Fruit fly (Drosophila melanogaster) whole organism, embryonic: Measurements from ENCODE around the gene yps.

ENCODE experiments used
- Asciz ChIP-seq: fragments of 200-800 bp; sonication (Bioruptor generic); optimal IDR thresholded peaks from 2 replicates; lab custom pipeline; 2017; ENCODE audit warnings: missing biosample characterization, mild to moderate bottlenecking, missing genetic modification characterization, missing genetic modification reagents
- Bdp1 ChIP-seq: fragments of 200-800 bp; sonication (Bioruptor generic); optimal IDR thresholded peaks from 3 replicates; lab custom pipeline; 2016; ENCODE audit warnings: missing biosample characterization, missing genetic modification characterization
- CG10147 ChIP-seq: fragments of 200-800 bp; sonication (Bioruptor generic); optimal IDR thresholded peaks from 2 replicates; lab custom pipeline; 2019; ENCODE audit warnings: missing biosample characterization, mild to moderate bottlenecking, missing genetic modification characterization, moderate library complexity
- CG10565 ChIP-seq: fragments of 200-800 bp; sonication (Bioruptor generic); optimal IDR thresholded peaks from 3 replicates; lab custom pipeline; 2016; ENCODE audit warnings: missing biosample characterization, mild to moderate bottlenecking, missing genetic modification characterization
- CG10654 ChIP-seq: fragments of 200-800 bp; sonication (Bioruptor generic); optimal IDR thresholded peaks from 2 replicates; lab custom pipeline; 2016; ENCODE audit warnings: missing biosample characterization, missing genetic modification characterization
- CG12071 ChIP-seq: fragments of 200-800 bp; sonication (Bioruptor generic); optimal IDR thresholded peaks from 3 replicates; lab custom pipeline; 2018; ENCODE audit warnings: missing biosample characterization, mild to moderate bottlenecking, missing genetic modification characterization
- CG12942 ChIP-seq: fragments of 200-800 bp; sonication (Bioruptor generic); optimal IDR thresholded peaks from 3 replicates; lab custom pipeline; 2016; ENCODE audit warnings: missing biosample characterization, missing genetic modification characterization
- CG1602 ChIP-seq: fragments of 200-800 bp; sonication (Bioruptor generic); optimal IDR thresholded peaks from 3 replicates; lab custom pipeline; 2016; ENCODE audit warnings: missing biosample characterization, missing genetic modification characterization
- CG17612 ChIP-seq: fragments of 200-800 bp; sonication (Bioruptor generic); IDR thresholded peaks from 2 replicates; pipeline ENCODE4 v1.3.6; 2022; ENCODE audit warnings: missing biosample characterization, missing genetic modification characterization
- CG18476 ChIP-seq: fragments of 200-800 bp; sonication (Bioruptor generic); optimal IDR thresholded peaks from 2 replicates; lab custom pipeline; 2016; ENCODE audit warnings: missing biosample characterization, mild to moderate bottlenecking, missing genetic modification characterization
- CG18599 ChIP-seq: fragments of 200-800 bp; sonication (Bioruptor generic); optimal IDR thresholded peaks from 3 replicates; lab custom pipeline; 2017; ENCODE audit warnings: missing biosample characterization, missing genetic modification characterization, mild to moderate bottlenecking, moderate library complexity, missing genetic modification reagents
- CG2129 ChIP-seq: fragments of 200-800 bp; sonication (Bioruptor generic); IDR thresholded peaks from 2 replicates; pipeline ENCODE4 v1.3.6; 2022; ENCODE audit warnings: missing biosample characterization, missing genetic modification characterization; ENCODE audit not compliant: partially characterized antibody
- CG31388 ChIP-seq: fragments of 200-800 bp; sonication (Bioruptor generic); optimal IDR thresholded peaks from 2 replicates; lab custom pipeline; 2016; ENCODE audit warnings: missing biosample characterization, missing genetic modification characterization
- CG34224 ChIP-seq: fragments of 200-800 bp; sonication (Bioruptor generic); IDR thresholded peaks from 3 replicates; pipeline ENCODE4 v1.3.6; 2022; ENCODE audit warnings: missing biosample characterization, missing genetic modification characterization; ENCODE audit not compliant: partially characterized antibody
- CG4328 ChIP-seq: fragments of 200-800 bp; sonication (Bioruptor generic); optimal IDR thresholded peaks from 3 replicates; lab custom pipeline; 2017; ENCODE audit warnings: missing biosample characterization, missing genetic modification reagents, missing genetic modification characterization
- CG4424 ChIP-seq: fragments of 200-800 bp; sonication (Bioruptor generic); optimal IDR thresholded peaks from 3 replicates; lab custom pipeline; 2016; ENCODE audit warnings: missing biosample characterization, missing genetic modification characterization
- CG5245 ChIP-seq: fragments of 200-800 bp; sonication (Bioruptor generic); optimal IDR thresholded peaks from 3 replicates; lab custom pipeline; 2016; ENCODE audit warnings: missing biosample characterization, missing genetic modification characterization
- CG7745 ChIP-seq: fragments of 200-800 bp; sonication (Bioruptor generic); optimal IDR thresholded peaks from 2 replicates; lab custom pipeline; 2018; ENCODE audit warnings: missing biosample characterization, mild to moderate bottlenecking, missing genetic modification characterization, moderate library complexity
- CG9437 ChIP-seq: fragments of 200-800 bp; sonication (Bioruptor generic); optimal IDR thresholded peaks from 2 replicates; lab custom pipeline; 2018; ENCODE audit warnings: missing biosample characterization, mild to moderate bottlenecking, missing genetic modification characterization
- Eip74EF ChIP-seq, 2 experiments: fragments of 200-800 bp in 1 of 2; fragments of >200 bp in 1 of 2; sonication (Bioruptor generic) in 1 of 2; optimal IDR thresholded peaks; 2 replicates each; lab custom pipeline; 2017 to 2019; ENCODE audit warnings: missing biosample characterization in 2 of 2, missing genetic modification characterization in 2 of 2, mild to moderate bottlenecking in 1 of 2, moderate library complexity in 1 of 2
- Hr3 ChIP-seq: fragments of 200-800 bp; sonication (Bioruptor generic); optimal IDR thresholded peaks from 3 replicates; lab custom pipeline; 2016; ENCODE audit warnings: missing biosample characterization, missing genetic modification characterization
- Myb ChIP-seq: fragments of 200-800 bp; sonication (Bioruptor generic); optimal IDR thresholded peaks from 2 replicates; lab custom pipeline; 2016; ENCODE audit warnings: missing biosample characterization, missing genetic modification characterization
- NC2β ChIP-seq: fragments of 200-800 bp; sonication (Bioruptor generic); optimal IDR thresholded peaks from 2 replicates; lab custom pipeline; 2016; ENCODE audit warnings: missing biosample characterization, missing genetic modification characterization
- Nf-YA ChIP-seq: fragments of 200-800 bp; sonication (Bioruptor generic); IDR thresholded peaks from 2 replicates; pipeline ENCODE4 v1.3.6; 2022; ENCODE audit warnings: missing biosample characterization, missing genetic modification characterization
- Nf-YB ChIP-seq: fragments of 200-800 bp; sonication (Bioruptor generic); optimal IDR thresholded peaks from 3 replicates; lab custom pipeline; 2019; ENCODE audit warnings: missing biosample characterization, mild to moderate bottlenecking, missing genetic modification characterization, moderate library complexity
- NfI ChIP-seq: fragments of 200-800 bp; sonication (Bioruptor generic); optimal IDR thresholded peaks from 3 replicates; lab custom pipeline; 2018; ENCODE audit warnings: missing biosample characterization, mild to moderate bottlenecking, missing genetic modification characterization, moderate library complexity
- Rfx ChIP-seq: fragments of 200-800 bp; sonication (Bioruptor generic); IDR thresholded peaks from 2 replicates; pipeline ENCODE4 v1.3.6; 2022; ENCODE audit warnings: missing biosample characterization, missing genetic modification characterization
- Sox102F ChIP-seq: fragments of 200-800 bp; sonication (Bioruptor generic); optimal IDR thresholded peaks from 2 replicates; lab custom pipeline; 2018; ENCODE audit warnings: missing biosample characterization, mild to moderate bottlenecking, missing genetic modification characterization, moderate library complexity
- Spps ChIP-seq: fragments of 200-800 bp; sonication (Bioruptor generic); optimal IDR thresholded peaks from 2 replicates; lab custom pipeline; 2018; ENCODE audit warnings: missing biosample characterization, mild to moderate bottlenecking, missing genetic modification characterization
- Sry-β ChIP-seq: fragments of 200-800 bp; sonication (Bioruptor generic); optimal IDR thresholded peaks from 2 replicates; lab custom pipeline; 2018; ENCODE audit warnings: missing biosample characterization, mild to moderate bottlenecking, missing genetic modification characterization, moderate library complexity
- Vsx1 ChIP-seq: fragments of 200-800 bp; sonication (Bioruptor generic); optimal IDR thresholded peaks from 2 replicates; lab custom pipeline; 2017; ENCODE audit warnings: missing biosample characterization, mild to moderate bottlenecking, missing genetic modification characterization, missing genetic modification reagents
- bcd ChIP-seq: fragments of 200-800 bp; sonication (Bioruptor generic); optimal IDR thresholded peaks from 2 replicates; lab custom pipeline; 2017; ENCODE audit warnings: missing biosample characterization, mild to moderate bottlenecking, missing genetic modification characterization
- crol ChIP-seq: fragments of 200-800 bp; sonication (Bioruptor generic); IDR thresholded peaks from 2 replicates; pipeline ENCODE4 v1.3.6; 2022; ENCODE audit warnings: missing biosample characterization, missing genetic modification characterization
- dmrt99B ChIP-seq: fragments of 200-800 bp; sonication (Bioruptor generic); optimal IDR thresholded peaks from 2 replicates; lab custom pipeline; 2018; ENCODE audit warnings: missing biosample characterization, mild to moderate bottlenecking, missing genetic modification characterization, moderate library complexity
- emc ChIP-seq: fragments of 200-800 bp; sonication (Bioruptor generic); optimal IDR thresholded peaks from 2 replicates; lab custom pipeline; 2016; ENCODE audit warnings: missing biosample characterization, missing genetic modification characterization
- eve ChIP-seq, 2 experiments: fragments of >200 bp; optimal IDR thresholded peaks; 2 replicates each; lab custom pipeline; 2017; ENCODE audit warnings: missing biosample characterization in 2 of 2, missing genetic modification characterization in 2 of 2
- h ChIP-seq: fragments of >200 bp; optimal IDR thresholded peaks from 2 replicates; lab custom pipeline; 2017
- hkb ChIP-seq, 2 experiments: fragments of 200-800 bp in 1 of 2; fragments of >200 bp in 1 of 2; sonication (Bioruptor generic) in 1 of 2; IDR thresholded peaks in 1 of 2; optimal IDR thresholded peaks in 1 of 2; 2 replicates each; pipeline versions ENCODE4 v1.3.6 to Lab custom; 2017 to 2022; ENCODE audit warnings: missing biosample characterization in 1 of 2, missing genetic modification characterization in 1 of 2
- nmo ChIP-seq: fragments of 200-800 bp; sonication (Bioruptor generic); optimal IDR thresholded peaks from 2 replicates; lab custom pipeline; 2018; ENCODE audit warnings: missing biosample characterization, mild to moderate bottlenecking, missing genetic modification characterization, moderate library complexity
- onecut ChIP-seq: fragments of 200-800 bp; sonication (Bioruptor generic); IDR thresholded peaks from 2 replicates; pipeline ENCODE4 v1.3.6; 2022; ENCODE audit warnings: missing biosample characterization, missing genetic modification characterization
- otp ChIP-seq: fragments of 200-800 bp; sonication (Bioruptor generic); IDR thresholded peaks from 3 replicates; pipeline ENCODE4, ENCODE4 v1.3.6; 2022; ENCODE audit warnings: missing biosample characterization, missing genetic modification characterization
- p53 ChIP-seq: fragments of 200-800 bp; sonication (Bioruptor generic); optimal IDR thresholded peaks from 2 replicates; lab custom pipeline; 2016; ENCODE audit warnings: missing biosample characterization, missing genetic modification characterization
- ro ChIP-seq: fragments of 200-800 bp; sonication (Bioruptor generic); IDR thresholded peaks from 2 replicates; pipeline ENCODE4 v1.3.6; 2022; ENCODE audit warnings: missing biosample characterization, missing genetic modification characterization
- sd ChIP-seq: fragments of 200-800 bp; sonication (Bioruptor generic); optimal IDR thresholded peaks from 3 replicates; lab custom pipeline; 2018; ENCODE audit warnings: missing biosample characterization, mild to moderate bottlenecking, missing genetic modification characterization, moderate library complexity
- slou ChIP-seq: fragments of 200-800 bp; sonication (Bioruptor generic); optimal IDR thresholded peaks from 3 replicates; lab custom pipeline; 2016; ENCODE audit warnings: missing biosample characterization, missing genetic modification characterization
- sob ChIP-seq: fragments of 200-800 bp; sonication (Bioruptor generic); IDR thresholded peaks from 2 replicates; pipeline ENCODE4 v1.3.6; 2022; ENCODE audit warnings: missing biosample characterization, missing genetic modification characterization
- sug ChIP-seq: fragments of 200-800 bp; optimal IDR thresholded peaks from 2 replicates; lab custom pipeline; 2019; ENCODE audit warnings: missing biosample characterization, mild to moderate bottlenecking, missing genetic modification characterization, moderate library complexity
- unpg ChIP-seq: fragments of 200-800 bp; sonication (Bioruptor generic); optimal IDR thresholded peaks from 3 replicates; lab custom pipeline; 2018; ENCODE audit warnings: missing biosample characterization, mild to moderate bottlenecking, missing genetic modification characterization, moderate library complexity

The yps gene

dm6 chr3L:12084969-12085690 lies 39.8 kb downstream of the yps start (continued):
- TF ChIP-seq emc (GFP tag; lab: Kevin White, UChicago) (no peak), NC2β (GFP tag; lab: Kevin White, UChicago) (no peak), CG5245 (GFP tag; lab: Kevin White, UChicago) (no peak), CG4424 (GFP tag; lab: Kevin White, UChicago) (no peak), Nf-YA (GFP tag; lab: Robert Waterston, UW) (no peak), CG7745 (tag; lab: Kevin White, UChicago) (no peak), sd (peak; percentile 9), Asciz (GFP tag; lab: Kevin White, UChicago) (peak; percentile 12), sob (GFP tag; lab: Robert Waterston, UW) (no peak), p53 (no peak), Hr3 (GFP tag; lab: Kevin White, UChicago) (no peak), Sox102F (GFP tag; lab: Kevin White, UChicago) (peak; percentile 43)

DNA sequence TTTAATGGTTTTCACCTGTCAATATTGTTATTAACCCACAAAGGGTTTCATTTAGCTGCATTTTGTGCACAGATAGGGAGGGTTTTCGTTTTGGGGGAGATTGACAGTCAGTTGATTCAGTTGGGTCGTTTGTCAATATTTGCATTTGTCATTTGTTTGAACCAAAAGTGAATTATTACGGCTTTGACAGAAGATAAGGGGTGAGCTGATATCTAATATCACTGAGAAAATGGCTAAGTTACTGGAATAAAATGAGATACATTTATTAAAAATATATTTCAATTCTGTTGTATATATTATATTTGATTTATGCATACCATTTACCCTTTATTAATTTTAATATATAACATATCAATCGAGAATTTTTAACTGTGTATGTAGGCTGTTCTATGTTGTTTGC lies 41.1 kb downstream of the yps start:
- TF ChIP-seq dmrt99B (tag; lab: Kevin White, UChicago) (peak; percentile 54), slou (GFP tag; lab: Kevin White, UChicago) (no peak), crol (GFP tag; lab: Robert Waterston, UW) (no peak), CG4328 (GFP tag; lab: Kevin White, UChicago) (peak; percentile 57), unpg (peak; percentile 60), NfI (GFP tag; lab: Kevin White, UChicago) (peak; percentile 4), sug (tag; lab: Kevin White, UChicago) (peak; percentile 3), CG17612 (GFP tag; lab: Robert Waterston, UW) (no peak), Rfx (no peak), bcd (GFP tag; lab: Kevin White, UChicago) (peak; percentile 20), Myb (GFP tag; lab: Kevin White, UChicago) (no peak), Sry-β (peak; percentile 47), nmo (GFP tag; lab: Kevin White, UChicago) (peak; percentile 44), CG34224 (GFP tag; lab: Robert Waterston, UW) (no peak), CG2129 (no peak), hkb (optimal IDR thresholded peaks at IDR 0.05; lab: Kevin White, UChicago) (no peak), hkb (GFP tag; IDR thresholded peaks at IDR 0.05; lab: Robert Waterston, UW) (peak; percentile 64), CG12071 (GFP tag; lab: Kevin White, UChicago) (peak; percentile 66), h (lab: Kevin White, UChicago) (no peak), CG10147 (peak; percentile 6), ro (GFP tag; lab: Robert Waterston, UW) (no peak), CG9437 (GFP tag; lab: Kevin White, UChicago) (peak; percentile 7), Bdp1 (GFP tag; lab: Kevin White, UChicago) (peak; percentile 3), Nf-YB (GFP tag; lab: Kevin White, UChicago) (peak; percentile 44), Spps (tag; lab: Kevin White, UChicago) (peak; percentile 80), CG31388 (GFP tag; lab: Kevin White, UChicago) (no peak), CG10565 (GFP tag; lab: Kevin White, UChicago) (no peak), Eip74EF (GFP tag; optimal IDR thresholded peaks at IDR 0.05; lab: Kevin White, UChicago) (peak in 1 of 2 experiments; percentile 8), CG1602 (peak; percentile 9), CG12942 (GFP tag; lab: Kevin White, UChicago) (no peak), CG7745 (tag; lab: Kevin White, UChicago) (peak; percentile 81), CG18599 (peak; percentile 67), otp (GFP tag; lab: Robert Waterston, UW) (peak; percentile 68; the same call in 2 of the 3 replicates), onecut (GFP tag; lab: Robert Waterston, UW) (peak; percentile 62), eve (GFP tag; optimal IDR thresholded peaks at IDR 0.05; lab: Kevin White, UChicago) (peak in 1 of 2 experiments; percentile 58), CG10654 (GFP tag; lab: Kevin White, UChicago) (peak; percentile 48), CG18476 (no peak), Vsx1 (GFP tag; lab: Kevin White, UChicago) (peak; percentile 82)
